Fruit fly (Drosophila melanogaster): ENCODE measurements around the gene CG11837.

The CG11837 gene

DNA sequence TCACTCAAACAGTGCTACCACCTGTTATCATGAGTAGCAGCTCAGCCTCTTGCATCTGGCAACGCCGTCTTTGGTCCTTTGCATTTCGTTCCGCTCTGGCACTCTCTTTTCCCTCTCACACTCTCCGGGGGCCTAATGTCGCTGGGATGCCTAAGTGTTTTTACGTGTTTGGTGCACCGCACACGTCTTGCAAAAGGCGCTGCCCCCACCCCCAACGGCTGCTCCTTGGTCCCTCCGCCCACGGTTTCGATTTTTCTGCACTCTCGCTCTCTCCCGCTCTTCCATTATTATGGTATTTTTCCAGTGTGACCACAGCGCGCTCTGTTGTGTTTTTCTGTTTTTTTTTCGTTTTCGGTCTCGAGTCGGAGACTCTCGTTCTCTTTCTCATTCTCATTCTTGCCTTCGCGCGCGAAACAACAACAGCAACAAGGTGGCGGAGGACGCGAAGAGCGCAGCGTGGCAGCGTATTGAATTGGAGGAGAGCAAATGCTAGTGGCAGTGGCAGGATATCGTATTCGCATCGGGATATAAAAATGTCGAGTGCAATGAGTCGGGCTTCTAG is 38.7 kb downstream of the CG11837 start (continued):
- TF ChIP-seq stwl (tag; optimal IDR thresholded peaks at IDR 0.05) (peak; percentile 78), CG1832 (GFP tag; optimal IDR thresholded peaks at IDR 0.05) (peak; percentile 37), CG8388 (GFP tag; optimal IDR thresholded peaks at IDR 0.05) (no peak), CG3163 (GFP tag; optimal IDR thresholded peaks at IDR 0.05) (peak; percentile 49), CG11723 (GFP tag; optimal IDR thresholded peaks at IDR 0.05) (no peak), CG4404 (GFP tag; IDR thresholded peaks at IDR 0.05) (no peak), Nf-YA (GFP tag; IDR thresholded peaks at IDR 0.05) (no peak), CG2678 (tag; optimal IDR thresholded peaks at IDR 0.05) (no peak), CG14710 (tag; optimal IDR thresholded peaks at IDR 0.05) (peak; percentile 86), Poxn (GFP tag; IDR thresholded peaks at IDR 0.05) (no peak), Deaf1 (tag; optimal IDR thresholded peaks at IDR 0.05) (peak; percentile 28), Max (GFP tag; optimal IDR thresholded peaks at IDR 0.05) (no peak), Xbp1 (GFP tag; optimal IDR thresholded peaks at IDR 0.05) (no peak), CG2712 (tag; optimal IDR thresholded peaks at IDR 0.05) (no peak), ttk (GFP tag; IDR thresholded peaks at IDR 0.05) (no peak), CG17802 (tag; optimal IDR thresholded peaks at IDR 0.05) (no peak), HmgD (GFP tag; optimal IDR thresholded peaks at IDR 0.05) (no peak), psq (GFP tag; optimal IDR thresholded peaks at IDR 0.05) (peak; percentile 45), pfk (GFP tag; optimal IDR thresholded peaks at IDR 0.05) (peak; percentile 53), CG3847 (GFP tag; IDR thresholded peaks at IDR 0.05) (no peak), ewg (GFP tag; optimal IDR thresholded peaks at IDR 0.05) (peak; percentile 11), CG4854 (GFP tag; optimal IDR thresholded peaks at IDR 0.05) (no peak), tll (GFP tag; optimal IDR thresholded peaks at IDR 0.05) (no peak), Mad (GFP tag; optimal IDR thresholded peaks at IDR 0.05) (no peak), CoRest (tag; optimal IDR thresholded peaks at IDR 0.05) (no peak), inv (GFP tag; IDR thresholded peaks at IDR 0.05; ENCODE audit: partially characterized antibody) (no peak), tap (tag; optimal IDR thresholded peaks at IDR 0.05) (no peak), dysf (GFP tag; IDR thresholded peaks at IDR 0.05) (no peak), CG6791 (GFP tag; IDR thresholded peaks at IDR 0.05; ENCODE audit: partially characterized antibody) (peak; percentile 47; the same call in 1 of the 3 replicates), Hand (GFP tag; optimal IDR thresholded peaks at IDR 0.05) (no peak), CG18262 (tag; optimal IDR thresholded peaks at IDR 0.05) (no peak), ci (GFP tag; IDR thresholded peaks at IDR 0.05) (no peak), B-H2 (GFP tag; optimal IDR thresholded peaks at IDR 0.05) (no peak), trem (tag; optimal IDR thresholded peaks at IDR 0.05) (no peak), CG17568 (GFP tag; optimal IDR thresholded peaks at IDR 0.05) (no peak), lbe (GFP tag; optimal IDR thresholded peaks at IDR 0.05) (peak; percentile 37), lmd (GFP tag; IDR thresholded peaks at IDR 0.05) (no peak), CG6813 (GFP tag; optimal IDR thresholded peaks at IDR 0.05) (no peak), CG6689 (GFP tag; IDR thresholded peaks at IDR 0.05) (0 out of 2 replicates have a peak, but pooled peaks have one; percentile 23), amos (GFP tag; IDR thresholded peaks at IDR 0.05; ENCODE audit: partially characterized antibody) (no peak), dpn (GFP tag; optimal IDR thresholded peaks at IDR 0.05) (no peak), gem (tag; optimal IDR thresholded peaks at IDR 0.05) (no peak), CG7839 (tag; optimal IDR thresholded peaks at IDR 0.05) (no peak), CG30403 (GFP tag; optimal IDR thresholded peaks at IDR 0.05) (no peak), NC2α (GFP tag; optimal IDR thresholded peaks at IDR 0.05) (no peak), peb (GFP tag; IDR thresholded peaks at IDR 0.05) (no peak), CG32772 (GFP tag; IDR thresholded peaks at IDR 0.05) (peak; percentile 80), sima (GFP tag; optimal IDR thresholded peaks at IDR 0.05) (no peak), CG13287 (GFP tag; IDR thresholded peaks at IDR 0.05; ENCODE audit: partially characterized antibody) (peak; percentile 29), Mes4 (GFP tag; optimal IDR thresholded peaks at IDR 0.05) (no peak)

Data from whole organism, embryonic.